Fruit fly (Drosophila melanogaster) whole organism, embryonic: ENCODE data around the gene Tengl3.

Source experiments
- BtbVII ChIP-seq: fragments of 200-800 bp; sonication (Bioruptor generic); optimal IDR thresholded peaks from 3 replicates; lab custom pipeline; 2017; ENCODE audit warnings: missing biosample characterization, mild to moderate bottlenecking, missing genetic modification characterization
- CG11085 ChIP-seq: fragments of 200-800 bp; sonication (Bioruptor generic); IDR thresholded peaks from 2 replicates; pipeline ENCODE4 v1.3.6; 2022; ENCODE audit warnings: missing biosample characterization, missing genetic modification characterization
- CG11398 ChIP-seq: fragments of 200-800 bp; sonication (Bioruptor generic); optimal IDR thresholded peaks from 2 replicates; lab custom pipeline; 2016; ENCODE audit warnings: missing biosample characterization, missing genetic modification characterization
- CG12299 ChIP-seq: fragments of 200-800 bp; sonication (Bioruptor generic); optimal IDR thresholded peaks from 2 replicates; lab custom pipeline; 2018; ENCODE audit warnings: missing biosample characterization, mild to moderate bottlenecking, missing genetic modification characterization
- CG15601 ChIP-seq: fragments of 200-800 bp; sonication (Bioruptor generic); optimal IDR thresholded peaks from 3 replicates; lab custom pipeline; 2019; ENCODE audit warnings: missing biosample characterization, mild to moderate bottlenecking, missing genetic modification characterization, moderate library complexity
- CG15696 ChIP-seq: fragments of 200-800 bp; sonication (Bioruptor generic); optimal IDR thresholded peaks from 2 replicates; lab custom pipeline; 2019; ENCODE audit warnings: missing biosample characterization, mild to moderate bottlenecking, missing genetic modification characterization, moderate library complexity
- CG1603 ChIP-seq: fragments of 200-800 bp; sonication (Bioruptor generic); optimal IDR thresholded peaks from 2 replicates; lab custom pipeline; 2019; ENCODE audit warnings: missing biosample characterization, mild to moderate bottlenecking, missing genetic modification characterization, moderate library complexity
- CG16815 ChIP-seq: fragments of 200-800 bp; sonication (Bioruptor generic); optimal IDR thresholded peaks from 3 replicates; lab custom pipeline; 2017; ENCODE audit warnings: missing biosample characterization, mild to moderate bottlenecking, missing genetic modification characterization
- CG17186 ChIP-seq: fragments of 200-800 bp; sonication (Bioruptor generic); optimal IDR thresholded peaks from 3 replicates; lab custom pipeline; 2017; ENCODE audit warnings: missing biosample characterization, missing genetic modification reagents, missing genetic modification characterization
- CG17912 ChIP-seq: fragments of 200-800 bp; sonication (Bioruptor generic); optimal IDR thresholded peaks from 2 replicates; lab custom pipeline; 2018; ENCODE audit warnings: missing biosample characterization, mild to moderate bottlenecking, missing genetic modification characterization
- CG2120 ChIP-seq: fragments of 200-800 bp; sonication (Bioruptor generic); optimal IDR thresholded peaks from 3 replicates; lab custom pipeline; 2016; ENCODE audit warnings: missing biosample characterization, missing genetic modification characterization
- CG32532 ChIP-seq: fragments of 200-800 bp; sonication (Bioruptor generic); IDR thresholded peaks from 2 replicates; pipeline ENCODE4 v1.3.6; 2022; ENCODE audit warnings: missing biosample characterization, missing genetic modification characterization
- CG3281 ChIP-seq: fragments of 200-800 bp; sonication (Bioruptor generic); optimal IDR thresholded peaks from 3 replicates; lab custom pipeline; 2017; ENCODE audit warnings: missing biosample characterization, mild to moderate bottlenecking, missing genetic modification characterization
- CG43689 ChIP-seq: fragments of 200-800 bp; sonication (Bioruptor generic); IDR thresholded peaks from 2 replicates; pipeline ENCODE4 v1.3.6; 2022; ENCODE audit warnings: missing biosample characterization, missing genetic modification characterization
- CG6254 ChIP-seq: fragments of 200-800 bp; sonication (Bioruptor generic); optimal IDR thresholded peaks from 3 replicates; lab custom pipeline; 2017; ENCODE audit warnings: mild to moderate bottlenecking, missing biosample characterization, missing genetic modification reagents, missing genetic modification characterization
- CG6791 ChIP-seq: fragments of 200-800 bp; sonication (Bioruptor generic); IDR thresholded peaks from 3 replicates; pipeline ENCODE4 v1.3.6; 2022; ENCODE audit warnings: missing biosample characterization, missing genetic modification characterization; ENCODE audit not compliant: partially characterized antibody
- CG7963 ChIP-seq: fragments of 200-800 bp; sonication (Bioruptor generic); IDR thresholded peaks from 3 replicates; pipeline ENCODE4 v1.3.6; 2022; ENCODE audit warnings: missing biosample characterization, missing genetic modification characterization; ENCODE audit not compliant: partially characterized antibody
- CG9609 ChIP-seq: fragments of 200-800 bp; sonication (Bioruptor generic); optimal IDR thresholded peaks from 3 replicates; lab custom pipeline; 2016; ENCODE audit warnings: missing biosample characterization, missing genetic modification characterization
- Dbx ChIP-seq: fragments of 200-800 bp; sonication (Bioruptor generic); IDR thresholded peaks from 3 replicates; pipeline ENCODE4 v1.3.6; 2022; ENCODE audit warnings: missing biosample characterization, missing genetic modification characterization
- E2f2 ChIP-seq: fragments of 200-800 bp; sonication (Bioruptor generic); IDR thresholded peaks from 2 replicates; pipeline ENCODE4 v1.3.6; 2022; ENCODE audit warnings: missing biosample characterization, missing genetic modification characterization
- ERR ChIP-seq: fragments of 200-800 bp; sonication (Bioruptor generic); optimal IDR thresholded peaks from 2 replicates; lab custom pipeline; 2016; ENCODE audit warnings: missing biosample characterization, missing genetic modification characterization
- Eip74EF ChIP-seq, 2 experiments: fragments of 200-800 bp in 1 of 2; fragments of >200 bp in 1 of 2; sonication (Bioruptor generic) in 1 of 2; optimal IDR thresholded peaks; 2 replicates each; lab custom pipeline; 2017 to 2019; ENCODE audit warnings: missing biosample characterization in 2 of 2, missing genetic modification characterization in 2 of 2, mild to moderate bottlenecking in 1 of 2, moderate library complexity in 1 of 2
- HHEX ChIP-seq: fragments of 200-800 bp; sonication (Bioruptor generic); optimal IDR thresholded peaks from 3 replicates; lab custom pipeline; 2017; ENCODE audit warnings: missing biosample characterization, mild to moderate bottlenecking, missing genetic modification characterization, missing genetic modification reagents
- HLH4C ChIP-seq: fragments of 200-800 bp; sonication (Bioruptor generic); IDR thresholded peaks from 3 replicates; pipeline ENCODE4 v1.3.6; 2022; ENCODE audit warnings: missing biosample characterization, missing genetic modification characterization; ENCODE audit not compliant: partially characterized antibody
- Jarid2 ChIP-seq: fragments of 200-800 bp; sonication (Bioruptor generic); optimal IDR thresholded peaks from 3 replicates; lab custom pipeline; 2017; ENCODE audit warnings: mild to moderate bottlenecking, missing biosample characterization, missing genetic modification reagents, missing genetic modification characterization
- Poxn ChIP-seq: fragments of 200-800 bp; sonication (Bioruptor generic); IDR thresholded peaks from 2 replicates; pipeline ENCODE4 v1.3.6; 2022; ENCODE audit warnings: missing biosample characterization, missing genetic modification characterization
- Sry-δ ChIP-seq: fragments of 200-800 bp; sonication (Bioruptor generic); optimal IDR thresholded peaks from 2 replicates; lab custom pipeline; 2016; ENCODE audit warnings: missing biosample characterization, missing genetic modification characterization
- Stat92E ChIP-seq, 3 experiments: fragments of >200 bp in 2 of 3; fragments of 200-800 bp in 1 of 3; sonication (Bioruptor generic) in 1 of 3; optimal IDR thresholded peaks; 2 replicates each; lab custom pipeline; 2017 to 2019; ENCODE audit warnings: missing biosample characterization in 3 of 3, missing genetic modification characterization in 3 of 3, mild to moderate bottlenecking in 1 of 3, moderate library complexity in 1 of 3
- ap ChIP-seq: fragments of 200-800 bp; sonication (Bioruptor generic); IDR thresholded peaks from 2 replicates; pipeline ENCODE4 v1.3.6; 2022; ENCODE audit warnings: missing biosample characterization, missing genetic modification characterization
- ara ChIP-seq: fragments of 200-800 bp; sonication (Bioruptor generic); IDR thresholded peaks from 2 replicates; pipeline ENCODE4 v1.3.6; 2022; ENCODE audit warnings: missing biosample characterization, missing genetic modification characterization
- cg ChIP-seq: fragments of 200-800 bp; sonication (Bioruptor generic); optimal IDR thresholded peaks from 3 replicates; lab custom pipeline; 2019; ENCODE audit warnings: missing biosample characterization, mild to moderate bottlenecking, missing genetic modification characterization, moderate library complexity
- dati ChIP-seq: fragments of 200-800 bp; sonication (Bioruptor generic); IDR thresholded peaks from 2 replicates; pipeline ENCODE4 v1.3.6; 2022; ENCODE audit warnings: missing biosample characterization, missing genetic modification characterization
- fd3F ChIP-seq: fragments of 200-800 bp; sonication (Bioruptor generic); optimal IDR thresholded peaks from 2 replicates; lab custom pipeline; 2018; ENCODE audit warnings: missing biosample characterization, mild to moderate bottlenecking, missing genetic modification characterization, moderate library complexity
- fd96Cb ChIP-seq: fragments of 200-800 bp; sonication (Bioruptor generic); optimal IDR thresholded peaks from 2 replicates; lab custom pipeline; 2018; ENCODE audit warnings: missing biosample characterization, mild to moderate bottlenecking, missing genetic modification characterization, moderate library complexity
- fru ChIP-seq: fragments of >200 bp; optimal IDR thresholded peaks from 2 replicates; lab custom pipeline; 2017
- ftz-f1 ChIP-seq: fragments of 200-800 bp; sonication (Bioruptor generic); optimal IDR thresholded peaks from 2 replicates; lab custom pipeline; 2016; ENCODE audit warnings: missing biosample characterization, missing genetic modification characterization
- her ChIP-seq: fragments of 200-800 bp; sonication (Bioruptor generic); optimal IDR thresholded peaks from 2 replicates; lab custom pipeline; 2016; ENCODE audit warnings: missing biosample characterization, missing genetic modification characterization
- insv ChIP-seq, 2 experiments: fragments of 200-800 bp; sonication (Bioruptor generic); optimal IDR thresholded peaks; 3 replicates each; lab custom pipeline; 2016 to 2018; ENCODE audit warnings: missing biosample characterization in 2 of 2, missing genetic modification characterization in 2 of 2
- inv ChIP-seq: fragments of 200-800 bp; sonication (Bioruptor generic); IDR thresholded peaks from 2 replicates; pipeline ENCODE4 v1.3.6; 2022; ENCODE audit warnings: missing biosample characterization, missing genetic modification characterization; ENCODE audit not compliant: partially characterized antibody
- lilli ChIP-seq: fragments of 200-800 bp; sonication (Bioruptor generic); optimal IDR thresholded peaks from 3 replicates; lab custom pipeline; 2016; ENCODE audit warnings: missing biosample characterization, missing genetic modification characterization
- lola ChIP-seq, 3 experiments: fragments of >200 bp in 2 of 3; fragments of 200-800 bp in 1 of 3; sonication (Bioruptor generic) in 1 of 3; optimal IDR thresholded peaks; 2 replicates each; lab custom pipeline; 2017 to 2019; ENCODE audit warnings: missing biosample characterization in 3 of 3, missing genetic modification characterization in 3 of 3, mild to moderate bottlenecking in 1 of 3, moderate library complexity in 1 of 3
- mam ChIP-seq: fragments of 200-800 bp; sonication (Bioruptor generic); optimal IDR thresholded peaks from 3 replicates; lab custom pipeline; 2016; ENCODE audit warnings: missing biosample characterization, missing genetic modification characterization
- sc ChIP-seq, 3 experiments: fragments of >200 bp in 2 of 3; fragments of 200-800 bp in 1 of 3; sonication (Bioruptor generic) in 1 of 3; optimal IDR thresholded peaks; 2 replicates in 2 of 3; 3 replicates in 1 of 3; lab custom pipeline; 2017; ENCODE audit warnings: mild to moderate bottlenecking in 1 of 3, missing biosample characterization in 1 of 3, missing genetic modification characterization in 1 of 3, missing genetic modification reagents in 1 of 3
- scrt ChIP-seq: fragments of 200-800 bp; sonication (Bioruptor generic); optimal IDR thresholded peaks from 2 replicates; lab custom pipeline; 2018; ENCODE audit warnings: missing biosample characterization, mild to moderate bottlenecking, missing genetic modification characterization, moderate library complexity
- sens-2 ChIP-seq: fragments of 200-800 bp; sonication (Bioruptor generic); IDR thresholded peaks from 2 replicates; pipeline ENCODE4 v1.3.6; 2022; ENCODE audit warnings: missing biosample characterization, missing genetic modification characterization
- tgo ChIP-seq: fragments of 200-800 bp; sonication (Bioruptor generic); IDR thresholded peaks from 3 replicates; pipeline ENCODE4 v1.3.6; 2022; ENCODE audit warnings: missing biosample characterization, missing genetic modification characterization
- ttk ChIP-seq: fragments of 200-800 bp; sonication (Bioruptor generic); IDR thresholded peaks from 2 replicates; pipeline ENCODE4 v2.1.2; 2022; ENCODE audit warnings: missing biosample characterization, missing genetic modification characterization
- tup ChIP-seq: fragments of 200-800 bp; sonication (Bioruptor generic); optimal IDR thresholded peaks from 2 replicates; lab custom pipeline; 2016; ENCODE audit warnings: missing biosample characterization, mild to moderate bottlenecking, missing genetic modification characterization, moderate library complexity
- vvl ChIP-seq: fragments of 200-800 bp; sonication (Bioruptor generic); IDR thresholded peaks from 2 replicates; pipeline ENCODE4 v1.3.6; 2022; ENCODE audit warnings: missing biosample characterization, missing genetic modification characterization
- wdn ChIP-seq: fragments of 200-800 bp; sonication (Bioruptor generic); IDR thresholded peaks from 2 replicates; pipeline ENCODE4 v1.3.6; 2022; ENCODE audit warnings: missing biosample characterization, missing genetic modification characterization

The Tengl3 gene

DNA sequence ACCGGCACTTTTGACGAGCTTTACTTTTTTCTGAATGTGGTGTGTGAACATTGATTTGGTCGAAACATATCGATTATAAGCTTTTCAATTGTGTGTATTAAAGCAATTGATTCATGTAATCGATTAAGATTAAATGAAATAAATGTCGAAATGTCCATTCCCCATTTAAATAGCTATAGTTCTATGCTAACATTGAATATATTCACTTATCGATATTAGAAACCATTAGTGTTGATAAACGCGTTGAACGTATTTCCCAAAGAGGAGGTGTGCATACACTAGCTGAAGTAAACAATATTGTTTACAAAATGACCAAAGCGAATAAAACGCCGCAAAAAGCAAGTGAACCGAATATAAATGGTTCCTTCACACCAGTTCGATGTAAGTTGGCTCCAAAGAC, 24.0 kb downstream of the Tengl3 start, which contains the start of the genes Uch and CG34174 (continued):
- TF ChIP-seq fd3F (GFP tag; lab: Kevin White, UChicago) (no peak), lola (GFP tag; optimal IDR thresholded peaks at IDR 0.05; lab: Kevin White, UChicago) (peak in 1 of 3 experiments; percentile 32), CG9609 (no peak), fru (lab: Kevin White, UChicago) (no peak), scrt (GFP tag; lab: Kevin White, UChicago) (peak; percentile 12), ftz-f1 (GFP tag; lab: Kevin White, UChicago) (no peak), her (GFP tag; lab: Kevin White, UChicago) (no peak), Sry-δ (GFP tag; lab: Kevin White, UChicago) (peak; percentile 70), CG7963 (no peak), lilli (no peak), wdn (no peak), cg (no peak), Dbx (no peak), Jarid2 (GFP tag; lab: Kevin White, UChicago) (no peak), tgo (GFP tag; lab: Robert Waterston, UW) (no peak), ERR (GFP tag; lab: Kevin White, UChicago) (no peak), CG17186 (GFP tag; lab: Kevin White, UChicago) (peak; percentile 24), Poxn (GFP tag; lab: Robert Waterston, UW) (no peak), sens-2 (GFP tag; lab: Robert Waterston, UW) (no peak), CG16815 (no peak), inv (GFP tag; lab: Robert Waterston, UW) (peak; percentile 46; the same call in 1 of the 2 replicates), sc (optimal IDR thresholded peaks at IDR 0.05; lab: Kevin White, UChicago) (no peak), sc (GFP tag; optimal IDR thresholded peaks at IDR 0.05; lab: Kevin White, UChicago) (no peak), HLH4C (peak; percentile 73), CG2120 (GFP tag; lab: Kevin White, UChicago) (peak; percentile 5), ttk (no peak), ap (GFP tag; lab: Robert Waterston, UW) (no peak), CG6791 (GFP tag; lab: Robert Waterston, UW) (peak; percentile 65), Stat92E (GFP tag; optimal IDR thresholded peaks at IDR 0.05; lab: Kevin White, UChicago) (peak in 1 of 3 experiments; percentile 23), ara (no peak), CG43689 (GFP tag; lab: Robert Waterston, UW) (no peak), HHEX (GFP tag; lab: Kevin White, UChicago) (no peak), mam (GFP tag; lab: Kevin White, UChicago) (peak; percentile 0), CG11398 (no peak), vvl (no peak), CG17912 (GFP tag; lab: Kevin White, UChicago) (no peak), CG15696 (tag; lab: Kevin White, UChicago) (peak; percentile 1), CG32532 (GFP tag; lab: Robert Waterston, UW) (no peak), insv (GFP tag; optimal IDR thresholded peaks at IDR 0.05; lab: Kevin White, UChicago) (no peak), fd96Cb (tag; lab: Kevin White, UChicago) (no peak), E2f2 (GFP tag; lab: Robert Waterston, UW) (peak; percentile 18; the same call in 1 of the 2 replicates), CG12299 (tag; lab: Kevin White, UChicago) (peak; percentile 22), CG15601 (tag; lab: Kevin White, UChicago) (peak; percentile 42), CG6254 (no peak), tup (GFP tag; lab: Kevin White, UChicago) (no peak), BtbVII (GFP tag; lab: Kevin White, UChicago) (peak; percentile 15), Eip74EF (GFP tag; optimal IDR thresholded peaks at IDR 0.05; lab: Kevin White, UChicago) (no peak), CG1603 (tag; lab: Kevin White, UChicago) (peak; percentile 36), CG11085 (GFP tag; lab: Robert Waterston, UW) (no peak), dati (GFP tag; lab: Robert Waterston, UW) (no peak), CG3281 (GFP tag; lab: Kevin White, UChicago) (peak; percentile 28)
